Worm (Caenorhabditis elegans) whole organism, young adult: ENCODE results near the gene Y17G7B.23.

ENCODE experiments used
- C06A6.2 ChIP-seq: fragments of 200-800 bp; sonication (Bioruptor generic); conservative IDR thresholded peaks from 2 replicates; pipeline ENCODE4 v1.3.6; 2022; ENCODE audit warnings: missing genetic modification characterization, missing compliant biosample characterization
- F33H1.4 ChIP-seq: fragments of 200-800 bp; sonication (Bioruptor generic); IDR thresholded peaks from 2 replicates; pipeline ENCODE4 v1.3.6; 2022; ENCODE audit warnings: missing genetic modification reagents, missing genetic modification characterization, missing compliant biosample characterization
- mel-28 ChIP-seq: sonication (generic microtip); optimal IDR thresholded peaks from 2 replicates; lab custom pipeline; 2016; ENCODE audit warnings: borderline replicate concordance, mild to moderate bottlenecking, missing genetic modification characterization, missing compliant biosample characterization
- nfya-1 ChIP-seq: sonication (generic microtip); optimal IDR thresholded peaks from 2 replicates; lab custom pipeline; 2017; ENCODE audit warnings: antibody characterized with exemption, missing compliant biosample characterization, missing genetic modification characterization, borderline replicate concordance; ENCODE audit not compliant: insufficient read depth
- nfya-2 ChIP-seq: fragments of 200-800 bp; sonication (Bioruptor generic); IDR thresholded peaks from 2 replicates; pipeline ENCODE4 v1.3.6; 2022; ENCODE audit warnings: missing genetic modification reagents, missing genetic modification characterization, missing compliant biosample characterization
- rec-8 ChIP-seq, 2 experiments: sonication (generic microtip); optimal IDR thresholded peaks; 2 replicates each; lab custom pipeline; 2016; ENCODE audit warnings: mild to moderate bottlenecking in 2 of 2, missing genetic modification characterization in 2 of 2, missing genetic modification reagents in 2 of 2, missing genotype in 2 of 2, missing biosample characterization in 1 of 2, missing compliant biosample characterization in 1 of 2, moderate library complexity in 1 of 2
- snpc-4 ChIP-seq, 5 experiments: fragments of 150-350 bp in 1 of 5; sonication (generic microtip) in 4 of 5; optimal IDR thresholded peaks; 2 replicates each; lab custom pipeline; 2014 to 2018; ENCODE audit warnings: missing genetic modification characterization in 5 of 5, missing biosample characterization in 3 of 5, antibody characterized with exemption in 2 of 5, mild to moderate bottlenecking in 2 of 5, missing compliant biosample characterization in 2 of 5, missing genotype in 2 of 5, moderate library complexity in 2 of 5, missing genetic modification reagents in 1 of 5

DNA sequence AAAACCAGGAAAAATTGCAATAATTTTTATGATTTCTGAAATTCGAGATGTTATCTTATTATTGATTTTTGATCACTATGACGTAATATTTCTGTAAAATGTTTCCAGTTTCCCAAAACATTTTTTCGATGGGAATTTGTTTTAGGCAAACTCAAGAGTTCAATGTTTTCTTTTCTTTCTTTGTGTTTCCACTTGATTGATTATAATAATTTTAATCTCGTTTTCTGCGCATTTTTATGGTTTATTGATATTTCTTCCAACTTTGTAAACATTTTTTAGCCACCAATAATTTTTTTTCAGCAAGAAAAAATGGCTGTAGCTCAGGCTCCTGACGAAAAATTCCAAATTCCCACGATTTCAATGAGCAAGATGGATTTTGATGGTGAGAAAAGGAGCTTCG is 44.8 kb upstream of the Y17G7B.23 start, which contains the start of gene W03C9.6:
- TF ChIP-seq F33H1.4 (GFP tag; lab: Robert Waterston, UW) = no peak
- TF ChIP-seq nfya-1 (tag; lab: Kevin White, UChicago) = no peak
- TF ChIP-seq mel-28 (tag; lab: Kevin White, UChicago) = no peak
- no peak for TF ChIP-seq C06A6.2 (GFP tag; lab: Robert Waterston, UW)
- TF ChIP-seq snpc-4 (GFP tag; optimal IDR thresholded peaks at IDR 0.05; lab: Kevin White, UChicago) = no peak
- no peak for TF ChIP-seq snpc-4 (tag; optimal IDR thresholded peaks at IDR 0.05; lab: Kevin White, UChicago)
- TF ChIP-seq rec-8 (tag; optimal IDR thresholded peaks at IDR 0.05; lab: Kevin White, UChicago) = no peak
- TF ChIP-seq nfya-2 (GFP tag; lab: Robert Waterston, UW) = no peak
